Worm (Caenorhabditis elegans) whole organism, L4 larva: ENCODE data around the gene nhr-58.

Source experiments
- ama-1 ChIP-seq: fragments of 150-350 bp; optimal IDR thresholded peaks from 2 replicates; lab custom pipeline; 2014; ENCODE audit warnings: inconsistent platforms, mixed read lengths
- arid-1 ChIP-seq: fragments of 200-800 bp; sonication (Bioruptor generic); conservative IDR thresholded peaks from 2 replicates; pipeline ENCODE4 v1.3.6; 2022; ENCODE audit warnings: missing genetic modification reagents, missing genetic modification characterization, missing compliant biosample characterization
- ces-1 ChIP-seq: fragments of 150-350 bp; sonication (generic microtip); optimal IDR thresholded peaks from 4 replicates; lab custom pipeline; 2014; ENCODE audit warnings: missing biosample characterization, missing genetic modification reagents, missing genetic modification characterization
- daf-16 ChIP-seq, 3 experiments: sonication (generic microtip); optimal IDR thresholded peaks; 2 replicates each; lab custom pipeline; 2016 to 2017; ENCODE audit warnings: missing genetic modification characterization in 3 of 3, missing genetic modification reagents in 3 of 3, mild to moderate bottlenecking in 2 of 3, missing compliant biosample characterization in 2 of 3, missing biosample characterization in 1 of 3, moderate library complexity in 1 of 3
- dpl-1 ChIP-seq: fragments of 150-350 bp; optimal IDR thresholded peaks from 2 replicates; lab custom pipeline; 2014; ENCODE audit warnings: missing biosample characterization, missing genetic modification reagents, missing genetic modification characterization
- duxl-1 ChIP-seq: sonication (generic microtip); optimal IDR thresholded peaks from 2 replicates; lab custom pipeline; 2016; ENCODE audit warnings: mild to moderate bottlenecking, missing genetic modification characterization, moderate library complexity, missing compliant biosample characterization; ENCODE audit not compliant: poor library complexity
- fos-1 ChIP-seq: fragments of 150-350 bp; optimal IDR thresholded peaks from 2 replicates; lab custom pipeline; 2014; ENCODE audit warnings: missing biosample characterization, missing genetic modification characterization
- jun-1 ChIP-seq: fragments of 150-350 bp; optimal IDR thresholded peaks from 2 replicates; lab custom pipeline; 2014; ENCODE audit warnings: missing biosample characterization, missing genetic modification reagents, missing genetic modification characterization
- lsy-2 ChIP-seq, 2 experiments: fragments of 150-350 bp in 1 of 2; sonication (generic microtip) in 1 of 2; optimal IDR thresholded peaks; 2 replicates each; lab custom pipeline; 2014 to 2017; ENCODE audit warnings: missing biosample characterization in 2 of 2, missing genetic modification characterization in 2 of 2
- nhr-10 ChIP-seq: fragments of 150-350 bp; optimal IDR thresholded peaks from 2 replicates; lab custom pipeline; 2014; ENCODE audit warnings: missing biosample characterization, missing genetic modification characterization
- pqm-1 ChIP-seq: sonication (generic microtip); optimal IDR thresholded peaks from 2 replicates; lab custom pipeline; 2017; ENCODE audit warnings: missing biosample characterization, missing genetic modification characterization
- set-16 ChIP-seq: fragments of 200-800 bp; sonication (Bioruptor generic); IDR thresholded peaks from 2 replicates; pipeline ENCODE4 v1.3.6; 2022; ENCODE audit warnings: missing genetic modification reagents, missing genetic modification characterization, missing compliant biosample characterization
- zag-1 ChIP-seq: fragments of 150-350 bp; optimal IDR thresholded peaks from 2 replicates; lab custom pipeline; 2014; ENCODE audit warnings: missing biosample characterization, missing genetic modification characterization

- TF ChIP-seq ama-1, result no peak
- no peak for TF ChIP-seq nhr-10 (tag; lab: Kevin White, UChicago)
- TF ChIP-seq duxl-1 (tag; lab: Kevin White, UChicago), result no peak
- TF ChIP-seq dpl-1 (GFP tag; lab: Kevin White, UChicago), result no peak
- no peak for TF ChIP-seq pqm-1 (tag; lab: Kevin White, UChicago)
- no peak for TF ChIP-seq ces-1 (GFP tag; lab: Kevin White, UChicago)
- TF ChIP-seq fos-1, result no peak
- no peak for TF ChIP-seq set-16 (GFP tag; lab: Robert Waterston, UW)
- no peak for TF ChIP-seq zag-1 (tag; lab: Kevin White, UChicago)
- TF ChIP-seq jun-1 (tag; lab: Kevin White, UChicago), result no peak
- TF ChIP-seq lsy-2 (tag; optimal IDR thresholded peaks at IDR 0.05; lab: Kevin White, UChicago), result no peak
- no peak for TF ChIP-seq daf-16 (GFP tag; optimal IDR thresholded peaks at IDR 0.05; lab: Kevin White, UChicago)
- TF ChIP-seq daf-16 (tag; optimal IDR thresholded peaks at IDR 0.05; lab: Kevin White, UChicago), result no peak
- TF ChIP-seq arid-1 (GFP tag; lab: Robert Waterston, UW), result no peak
Measured at ce11 chrV:559940-560339, 27.9 kb downstream of the nhr-58 start, which contains the start of gene srx-7.
